Fruit fly (Drosophila melanogaster): Measurements from ENCODE around the gene CG12106.

DNA sequence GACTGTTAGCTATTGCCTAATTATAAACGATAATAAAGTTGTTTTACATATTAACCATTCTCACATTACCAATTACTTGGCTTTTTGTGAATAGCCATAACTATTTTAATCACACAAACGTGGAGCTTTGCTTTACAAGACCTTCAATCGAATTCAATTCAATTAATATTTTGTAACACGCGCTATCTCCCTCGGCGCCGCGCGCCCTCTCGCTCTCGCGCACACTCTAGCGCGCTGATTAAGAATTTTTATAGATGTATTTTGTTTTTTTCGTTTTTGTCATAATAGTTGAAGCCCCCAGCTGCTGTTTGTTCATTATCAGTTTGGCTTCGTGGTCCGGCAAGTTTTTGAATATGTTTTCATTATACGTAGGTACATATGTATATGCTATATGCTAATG, 7.4 kb downstream of the CG12106 start:
- TF ChIP-seq tj (GFP tag; optimal IDR thresholded peaks at IDR 0.05) = no peak
- no peak for TF ChIP-seq ovo (GFP tag; optimal IDR thresholded peaks at IDR 0.05)
- no peak for TF ChIP-seq bab1 (GFP tag; optimal IDR thresholded peaks at IDR 0.05)
- no peak for TF ChIP-seq kay (GFP tag; ENCODE audit: borderline replicate concordance)
- TF ChIP-seq toe (GFP tag; optimal IDR thresholded peaks at IDR 0.05) = no peak
- no peak for TF ChIP-seq CG33017 (tag; optimal IDR thresholded peaks at IDR 0.05)
- no peak for TF ChIP-seq CG14711 (tag; optimal IDR thresholded peaks at IDR 0.05)
- TF ChIP-seq Crg-1 (GFP tag; optimal IDR thresholded peaks at IDR 0.05) = no peak
- TF ChIP-seq CG7101 (tag; optimal IDR thresholded peaks at IDR 0.05) = no peak
- TF ChIP-seq CG1620 (GFP tag; optimal IDR thresholded peaks at IDR 0.05) = no peak
- no peak for TF ChIP-seq CG12768 (GFP tag; optimal IDR thresholded peaks at IDR 0.05)
- no peak for TF ChIP-seq pad (GFP tag; optimal IDR thresholded peaks at IDR 0.05)
- peak; percentile 84 for TF ChIP-seq Mnt (GFP tag; optimal IDR thresholded peaks at IDR 0.05)
- TF ChIP-seq CG7045 (GFP tag; optimal IDR thresholded peaks at IDR 0.05) = no peak

Data from whole organism, adult.